Fruit fly (Drosophila melanogaster) whole organism, embryonic: Measurements from ENCODE around the gene bsk.

ENCODE experiments used
- Atf3 ChIP-seq: fragments of 200-800 bp; sonication (Bioruptor generic); optimal IDR thresholded peaks from 3 replicates; lab custom pipeline; 2016; ENCODE audit warnings: missing biosample characterization, missing genetic modification characterization
- Bteb2 ChIP-seq: fragments of 200-800 bp; sonication (Bioruptor generic); optimal IDR thresholded peaks from 2 replicates; lab custom pipeline; 2016; ENCODE audit warnings: missing biosample characterization, missing genetic modification characterization
- CG10366 ChIP-seq: fragments of 200-800 bp; sonication (Bioruptor generic); IDR thresholded peaks from 2 replicates; pipeline ENCODE4 v1.3.6; 2022; ENCODE audit warnings: missing biosample characterization, missing genetic modification characterization
- CG10979 ChIP-seq: fragments of 200-800 bp; sonication (Bioruptor generic); optimal IDR thresholded peaks from 2 replicates; lab custom pipeline; 2018; ENCODE audit warnings: missing biosample characterization, mild to moderate bottlenecking, missing genetic modification characterization, moderate library complexity
- CG11456 ChIP-seq: fragments of 200-800 bp; sonication (Bioruptor generic); IDR thresholded peaks from 3 replicates; pipeline ENCODE4 v1.3.6; 2022; ENCODE audit warnings: missing biosample characterization, missing genetic modification characterization
- CG11695 ChIP-seq: fragments of 200-800 bp; sonication (Bioruptor generic); IDR thresholded peaks from 3 replicates; pipeline ENCODE4 v1.3.6; 2022; ENCODE audit warnings: missing biosample characterization, missing genetic modification characterization
- CG15269 ChIP-seq: fragments of 200-800 bp; sonication (Bioruptor generic); optimal IDR thresholded peaks from 2 replicates; lab custom pipeline; 2018; ENCODE audit warnings: missing biosample characterization, mild to moderate bottlenecking, missing genetic modification characterization, moderate library complexity
- CG18011 ChIP-seq: fragments of 200-800 bp; sonication (Bioruptor generic); optimal IDR thresholded peaks from 2 replicates; lab custom pipeline; 2017; ENCODE audit warnings: missing biosample characterization, missing genetic modification characterization, mild to moderate bottlenecking, moderate library complexity, missing genotype
- CG2129 ChIP-seq: fragments of 200-800 bp; sonication (Bioruptor generic); IDR thresholded peaks from 2 replicates; pipeline ENCODE4 v1.3.6; 2022; ENCODE audit warnings: missing biosample characterization, missing genetic modification characterization; ENCODE audit not compliant: partially characterized antibody
- CG2199 ChIP-seq: fragments of 200-800 bp; sonication (Bioruptor generic); IDR thresholded peaks from 3 replicates; pipeline ENCODE4 v1.3.6; 2022; ENCODE audit warnings: missing biosample characterization, missing genetic modification characterization
- CG2712 ChIP-seq: fragments of 200-800 bp; optimal IDR thresholded peaks from 3 replicates; lab custom pipeline; 2019; ENCODE audit warnings: missing biosample characterization, mild to moderate bottlenecking, missing genetic modification characterization, moderate library complexity
- CG2875 ChIP-seq: fragments of 200-800 bp; sonication (Bioruptor generic); optimal IDR thresholded peaks from 2 replicates; lab custom pipeline; 2017; ENCODE audit warnings: missing biosample characterization, mild to moderate bottlenecking, missing genetic modification characterization, missing genetic modification reagents
- CG5180 ChIP-seq: fragments of 200-800 bp; sonication (Bioruptor generic); optimal IDR thresholded peaks from 3 replicates; lab custom pipeline; 2017; ENCODE audit warnings: missing biosample characterization, missing genetic modification characterization, mild to moderate bottlenecking, moderate library complexity, missing genetic modification reagents
- CG7372 ChIP-seq: fragments of 200-800 bp; sonication (Bioruptor generic); IDR thresholded peaks from 2 replicates; pipeline ENCODE4 v1.3.6; 2022; ENCODE audit warnings: missing biosample characterization, missing genetic modification characterization
- CG7839 ChIP-seq: fragments of 200-800 bp; sonication (Bioruptor generic); optimal IDR thresholded peaks from 3 replicates; lab custom pipeline; 2018; ENCODE audit warnings: missing biosample characterization, mild to moderate bottlenecking, missing genetic modification characterization, moderate library complexity
- CG8290 ChIP-seq, 3 experiments: fragments of 200-800 bp; sonication (Bioruptor generic); optimal IDR thresholded peaks; 2 replicates each; lab custom pipeline; 2016 to 2019; ENCODE audit warnings: missing biosample characterization in 3 of 3, missing genetic modification characterization in 3 of 3, mild to moderate bottlenecking in 2 of 3, moderate library complexity in 1 of 3
- CG9437 ChIP-seq: fragments of 200-800 bp; sonication (Bioruptor generic); optimal IDR thresholded peaks from 2 replicates; lab custom pipeline; 2018; ENCODE audit warnings: missing biosample characterization, mild to moderate bottlenecking, missing genetic modification characterization
- CrebB ChIP-seq: fragments of 200-800 bp; sonication (Bioruptor generic); optimal IDR thresholded peaks from 3 replicates; lab custom pipeline; 2018; ENCODE audit warnings: missing biosample characterization, mild to moderate bottlenecking, missing genetic modification characterization
- D ChIP-seq, 2 experiments: fragments of 200-800 bp in 1 of 2; fragments of >200 bp in 1 of 2; sonication (Bioruptor generic) in 1 of 2; optimal IDR thresholded peaks; 2 replicates in 1 of 2; 3 replicates in 1 of 2; lab custom pipeline; 2017; ENCODE audit warnings: mild to moderate bottlenecking in 1 of 2, missing biosample characterization in 1 of 2, missing genetic modification characterization in 1 of 2, missing genetic modification reagents in 1 of 2
- D19A ChIP-seq: fragments of 200-800 bp; optimal IDR thresholded peaks from 3 replicates; lab custom pipeline; 2019; ENCODE audit warnings: missing biosample characterization, mild to moderate bottlenecking, missing genetic modification characterization, moderate library complexity
- Gug ChIP-seq: fragments of 200-800 bp; sonication (Bioruptor generic); IDR thresholded peaks from 4 replicates; pipeline ENCODE4 v1.3.6; 2022; ENCODE audit warnings: missing biosample characterization, missing genetic modification characterization
- MESR4 ChIP-seq: fragments of 200-800 bp; sonication (Bioruptor generic); optimal IDR thresholded peaks from 2 replicates; lab custom pipeline; 2018; ENCODE audit warnings: missing biosample characterization, mild to moderate bottlenecking, missing genetic modification characterization, moderate library complexity
- Mad ChIP-seq: fragments of 200-800 bp; sonication (Bioruptor generic); optimal IDR thresholded peaks from 2 replicates; lab custom pipeline; 2016; ENCODE audit warnings: missing biosample characterization, missing genetic modification characterization
- NfI ChIP-seq: fragments of 200-800 bp; sonication (Bioruptor generic); optimal IDR thresholded peaks from 3 replicates; lab custom pipeline; 2018; ENCODE audit warnings: missing biosample characterization, mild to moderate bottlenecking, missing genetic modification characterization, moderate library complexity
- Spps ChIP-seq: fragments of 200-800 bp; sonication (Bioruptor generic); optimal IDR thresholded peaks from 2 replicates; lab custom pipeline; 2018; ENCODE audit warnings: missing biosample characterization, mild to moderate bottlenecking, missing genetic modification characterization
- ab ChIP-seq: fragments of 200-800 bp; sonication (Bioruptor generic); optimal IDR thresholded peaks from 2 replicates; lab custom pipeline; 2016; ENCODE audit warnings: missing biosample characterization, missing genetic modification characterization
- bowl ChIP-seq: fragments of 200-800 bp; sonication (Bioruptor generic); IDR thresholded peaks from 2 replicates; pipeline ENCODE4 v1.3.6; 2022; ENCODE audit warnings: missing biosample characterization, missing genetic modification characterization
- dan ChIP-seq: fragments of 200-800 bp; sonication (Bioruptor generic); IDR thresholded peaks from 2 replicates; pipeline ENCODE4 v1.3.6; 2022; ENCODE audit warnings: missing biosample characterization, missing genetic modification characterization
- dpn ChIP-seq, 2 experiments: fragments of 200-800 bp; sonication (Bioruptor generic); optimal IDR thresholded peaks; 3 replicates each; lab custom pipeline; 2016; ENCODE audit warnings: missing biosample characterization in 2 of 2, missing genetic modification characterization in 2 of 2
- ems ChIP-seq: fragments of 200-800 bp; sonication (Bioruptor generic); optimal IDR thresholded peaks from 3 replicates; lab custom pipeline; 2016; ENCODE audit warnings: missing biosample characterization, missing genetic modification characterization
- esg ChIP-seq: fragments of 200-800 bp; sonication (Bioruptor generic); conservative IDR thresholded peaks from 2 replicates; pipeline ENCODE4 v1.3.6; 2022; ENCODE audit warnings: missing biosample characterization, missing genetic modification characterization
- eve ChIP-seq, 2 experiments: fragments of >200 bp; optimal IDR thresholded peaks; 2 replicates each; lab custom pipeline; 2017; ENCODE audit warnings: missing biosample characterization in 2 of 2, missing genetic modification characterization in 2 of 2
- gem ChIP-seq: fragments of 200-800 bp; sonication (Bioruptor generic); optimal IDR thresholded peaks from 2 replicates; lab custom pipeline; 2019; ENCODE audit warnings: missing biosample characterization, mild to moderate bottlenecking, missing genetic modification characterization, moderate library complexity
- gsb ChIP-seq: fragments of 200-800 bp; sonication (Bioruptor generic); IDR thresholded peaks from 2 replicates; pipeline ENCODE4 v1.3.6; 2022; ENCODE audit warnings: missing biosample characterization, missing genetic modification characterization
- hb ChIP-seq: fragments of 200-800 bp; sonication (Bioruptor generic); IDR thresholded peaks from 3 replicates; pipeline ENCODE4 v1.3.6; 2022; ENCODE audit warnings: missing biosample characterization, missing genetic modification characterization; ENCODE audit not compliant: partially characterized antibody
- kay ChIP-seq: fragments of 200-800 bp; sonication (Bioruptor generic); optimal IDR thresholded peaks from 2 replicates; lab custom pipeline; 2016; ENCODE audit warnings: missing biosample characterization, missing genetic modification characterization
- klu ChIP-seq: fragments of 200-800 bp; sonication (Bioruptor generic); IDR thresholded peaks from 2 replicates; pipeline ENCODE4 v1.3.6; 2022; ENCODE audit warnings: missing biosample characterization, missing genetic modification characterization
- kni ChIP-seq: fragments of 200-800 bp; sonication (Bioruptor generic); optimal IDR thresholded peaks from 3 replicates; lab custom pipeline; 2017; ENCODE audit warnings: mild to moderate bottlenecking, missing biosample characterization, missing genetic modification reagents, missing genetic modification characterization
- lola ChIP-seq, 3 experiments: fragments of >200 bp in 2 of 3; fragments of 200-800 bp in 1 of 3; sonication (Bioruptor generic) in 1 of 3; optimal IDR thresholded peaks; 2 replicates each; lab custom pipeline; 2017 to 2019; ENCODE audit warnings: missing biosample characterization in 3 of 3, missing genetic modification characterization in 3 of 3, mild to moderate bottlenecking in 1 of 3, moderate library complexity in 1 of 3
- lov ChIP-seq, 2 experiments: fragments of 200-800 bp in 1 of 2; fragments of >200 bp in 1 of 2; sonication (Bioruptor generic) in 1 of 2; IDR thresholded peaks in 1 of 2; optimal IDR thresholded peaks in 1 of 2; 2 replicates in 1 of 2; 3 replicates in 1 of 2; pipeline versions ENCODE4 v1.3.6 to Lab custom; 2017 to 2022; ENCODE audit warnings: missing biosample characterization in 1 of 2, missing genetic modification characterization in 1 of 2
- pb ChIP-seq: fragments of 200-800 bp; sonication (Bioruptor generic); optimal IDR thresholded peaks from 3 replicates; lab custom pipeline; 2016; ENCODE audit warnings: missing biosample characterization, missing genetic modification characterization
- sd ChIP-seq: fragments of 200-800 bp; sonication (Bioruptor generic); optimal IDR thresholded peaks from 3 replicates; lab custom pipeline; 2018; ENCODE audit warnings: missing biosample characterization, mild to moderate bottlenecking, missing genetic modification characterization, moderate library complexity
- shn ChIP-seq: fragments of 200-800 bp; sonication (Bioruptor generic); optimal IDR thresholded peaks from 3 replicates; lab custom pipeline; 2016; ENCODE audit warnings: missing biosample characterization, missing genetic modification characterization
- so ChIP-seq: fragments of 200-800 bp; sonication (Bioruptor generic); IDR thresholded peaks from 3 replicates; pipeline ENCODE4 v1.3.6; 2022; ENCODE audit warnings: missing biosample characterization, missing genetic modification characterization
- tap ChIP-seq: fragments of 200-800 bp; optimal IDR thresholded peaks from 3 replicates; lab custom pipeline; 2019; ENCODE audit warnings: missing biosample characterization, mild to moderate bottlenecking, missing genetic modification characterization, moderate library complexity
- trh ChIP-seq: fragments of 200-800 bp; sonication (Bioruptor generic); optimal IDR thresholded peaks from 2 replicates; lab custom pipeline; 2016; ENCODE audit warnings: missing biosample characterization, missing genetic modification characterization
- wdn ChIP-seq: fragments of 200-800 bp; sonication (Bioruptor generic); IDR thresholded peaks from 2 replicates; pipeline ENCODE4 v1.3.6; 2022; ENCODE audit warnings: missing biosample characterization, missing genetic modification characterization
- wor ChIP-seq: fragments of 200-800 bp; sonication (Bioruptor generic); IDR thresholded peaks from 2 replicates; pipeline ENCODE4 v1.3.6; 2022; ENCODE audit warnings: missing biosample characterization, missing genetic modification characterization
- zf30C ChIP-seq: fragments of 200-800 bp; sonication (Bioruptor generic); optimal IDR thresholded peaks from 3 replicates; lab custom pipeline; 2018; ENCODE audit warnings: missing biosample characterization, mild to moderate bottlenecking, missing genetic modification characterization

bsk gene

DNA sequence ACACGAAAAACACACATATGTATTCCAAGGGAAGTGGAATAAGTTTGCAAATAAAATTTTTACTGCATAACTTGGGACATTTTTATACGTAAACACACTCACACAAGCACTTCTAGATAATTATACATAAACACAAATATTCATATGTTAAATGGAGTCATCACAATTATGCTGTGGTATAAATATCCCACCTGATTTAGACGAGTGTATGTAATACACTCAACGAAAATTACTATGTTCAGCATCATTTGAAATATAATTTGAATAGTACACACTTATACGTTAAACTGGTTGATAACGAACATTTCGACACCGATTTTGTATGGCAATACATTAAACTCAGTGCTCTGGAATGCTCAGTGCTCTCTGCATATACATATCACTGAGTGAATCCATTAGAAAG, 19.2 kb downstream of the bsk start (continued):
- TF ChIP-seq wor (GFP tag; lab: Robert Waterston, UW) (no peak), lov (optimal IDR thresholded peaks at IDR 0.05; lab: Kevin White, UChicago) (no peak), lov (GFP tag; IDR thresholded peaks at IDR 0.05; lab: Robert Waterston, UW) (no peak), wdn (GFP tag; lab: Robert Waterston, UW) (no peak), klu (GFP tag; lab: Robert Waterston, UW) (no peak), CG2875 (GFP tag; lab: Kevin White, UChicago) (peak; percentile 17), Gug (no peak), NfI (GFP tag; lab: Kevin White, UChicago) (no peak), CG18011 (GFP tag; lab: Kevin White, UChicago) (no peak), D19A (tag; lab: Kevin White, UChicago) (no peak), gem (tag; lab: Kevin White, UChicago) (peak; percentile 46), esg (GFP tag; lab: Robert Waterston, UW) (0 out of 2 replicates have a peak, but pooled peaks have one; percentile 12), CG15269 (tag; lab: Kevin White, UChicago) (peak; percentile 9), lola (GFP tag; optimal IDR thresholded peaks at IDR 0.05; lab: Kevin White, UChicago) (no peak), ems (GFP tag; lab: Kevin White, UChicago) (no peak), CG2199 (GFP tag; lab: Robert Waterston, UW) (no peak), D (optimal IDR thresholded peaks at IDR 0.05; lab: Kevin White, UChicago) (no peak), D (GFP tag; optimal IDR thresholded peaks at IDR 0.05; lab: Kevin White, UChicago) (no peak), dan (GFP tag; lab: Robert Waterston, UW) (no peak), MESR4 (GFP tag; lab: Kevin White, UChicago) (no peak), tap (tag; lab: Kevin White, UChicago) (no peak), dpn (GFP tag; optimal IDR thresholded peaks at IDR 0.05; lab: Kevin White, UChicago) (peak; percentile 25 to 32), Bteb2 (GFP tag; lab: Kevin White, UChicago) (no peak), ab (GFP tag; lab: Kevin White, UChicago) (no peak), CG2129 (no peak), CG11456 (no peak), trh (no peak), CG9437 (GFP tag; lab: Kevin White, UChicago) (no peak), pb (no peak), CG10366 (GFP tag; lab: Robert Waterston, UW) (no peak), eve (GFP tag; optimal IDR thresholded peaks at IDR 0.05; lab: Kevin White, UChicago) (peak in 1 of 2 experiments; percentile 87), CG8290 (GFP tag; optimal IDR thresholded peaks at IDR 0.05; lab: Kevin White, UChicago) (no peak), CG8290 (tag; optimal IDR thresholded peaks at IDR 0.05; lab: Kevin White, UChicago) (peak in 1 of 2 experiments; percentile 57), CG11695 (GFP tag; lab: Robert Waterston, UW) (0 out of 3 replicates have a peak, but pooled peaks have one; percentile 39), CG2712 (tag; lab: Kevin White, UChicago) (peak; percentile 6), CrebB (tag; lab: Kevin White, UChicago) (no peak), CG5180 (GFP tag; lab: Kevin White, UChicago) (peak; percentile 18), gsb (GFP tag; lab: Robert Waterston, UW) (no peak), Atf3 (peak; percentile 2), shn (GFP tag; lab: Kevin White, UChicago) (peak; percentile 40), kay (GFP tag; lab: Kevin White, UChicago) (no peak), Spps (no peak), CG7839 (no peak), hb (GFP tag; lab: Robert Waterston, UW) (no peak), CG7372 (GFP tag; lab: Robert Waterston, UW) (no peak), bowl (no peak), so (GFP tag; lab: Robert Waterston, UW) (0 out of 3 replicates have a peak, but pooled peaks have one; percentile 25), sd (tag; lab: Kevin White, UChicago) (peak; percentile 84), kni (GFP tag; lab: Kevin White, UChicago) (peak; percentile 31), CG10979 (tag; lab: Kevin White, UChicago) (no peak), Mad (GFP tag; lab: Kevin White, UChicago) (no peak), zf30C (GFP tag; lab: Kevin White, UChicago) (peak; percentile 91)
